Worm (Caenorhabditis elegans): ENCODE results near the gene D1014.4.

DNA sequence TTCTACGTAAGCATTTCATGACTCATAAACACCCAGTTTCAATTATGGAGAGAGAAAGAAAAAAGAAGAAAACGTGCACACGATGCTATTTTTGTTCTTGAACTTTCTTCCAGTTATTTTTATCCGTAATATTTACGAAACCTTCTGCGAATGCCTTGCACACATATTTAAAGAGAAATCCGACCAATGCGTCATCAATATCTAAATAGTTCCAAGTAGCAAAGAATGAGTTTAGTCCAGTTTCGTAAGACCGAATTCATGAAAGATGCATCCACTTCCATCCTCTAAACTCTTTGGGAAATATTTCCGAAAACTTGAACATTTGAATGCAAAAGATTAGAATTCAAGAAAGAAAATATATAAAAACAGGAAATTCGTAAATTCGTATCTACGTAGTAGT is 36.1 kb downstream of the D1014.4 start:
- TF ChIP-seq sox-4 (tag; optimal IDR thresholded peaks at IDR 0.05) (no peak), ceh-63 (GFP tag; optimal IDR thresholded peaks at IDR 0.05) (no peak), unc-130 (tag; optimal IDR thresholded peaks at IDR 0.05) (no peak)
